Fruit fly (Drosophila melanogaster): Measurements from ENCODE around the gene pie.

The pie gene

DNA sequence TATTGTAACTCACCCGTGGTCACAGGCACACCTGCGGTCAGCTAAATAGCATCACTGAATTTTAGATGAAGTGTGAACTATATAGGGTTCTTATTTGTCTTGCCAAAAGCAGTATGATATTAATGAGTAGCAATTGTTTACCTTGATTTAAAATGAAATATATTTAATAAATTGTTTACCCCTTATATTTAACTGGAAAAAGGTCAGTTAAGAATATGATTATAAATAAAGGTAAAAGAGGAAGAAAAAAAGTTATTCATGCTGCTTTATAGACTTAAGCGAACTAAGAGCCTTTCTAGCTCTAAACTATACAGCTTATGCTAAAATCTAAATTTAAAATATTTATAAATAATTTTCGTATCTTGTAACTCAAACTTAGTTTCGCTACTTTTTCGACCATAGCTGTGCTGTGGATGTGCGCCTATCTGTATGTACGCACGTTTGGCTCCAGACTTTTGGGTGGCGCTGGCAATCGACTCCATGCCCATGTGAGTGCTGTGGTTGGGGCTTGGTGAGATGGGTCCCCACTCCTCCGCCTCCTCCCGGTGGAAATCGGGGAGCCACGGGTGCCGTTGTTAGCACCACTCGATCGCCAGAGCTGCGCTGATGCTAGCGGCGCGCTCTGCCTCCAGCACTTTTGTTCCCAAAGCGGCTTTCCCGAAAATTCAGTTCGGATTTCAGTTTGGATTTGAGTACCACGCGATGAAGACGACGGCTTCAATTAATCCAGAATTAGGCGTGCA, 19.6 kb upstream of the pie start, which contains the start of gene loh (continued):
- TF ChIP-seq onecut (GFP tag; IDR thresholded peaks at IDR 0.05) (0 out of 2 replicates have a peak, but pooled peaks have one; percentile 28), CG33213 (GFP tag; optimal IDR thresholded peaks at IDR 0.05) (no peak), CrebB (tag; optimal IDR thresholded peaks at IDR 0.05) (no peak), CG1529 (GFP tag; optimal IDR thresholded peaks at IDR 0.05) (peak; percentile 18), CG6654 (GFP tag; optimal IDR thresholded peaks at IDR 0.05) (no peak), nau (GFP tag; optimal IDR thresholded peaks at IDR 0.05) (no peak), CG34422 (GFP tag; IDR thresholded peaks at IDR 0.05) (no peak), CoRest (tag; optimal IDR thresholded peaks at IDR 0.05) (peak; percentile 73), tup (GFP tag; optimal IDR thresholded peaks at IDR 0.05) (no peak), CG6254 (GFP tag; optimal IDR thresholded peaks at IDR 0.05) (no peak), CG11723 (GFP tag; optimal IDR thresholded peaks at IDR 0.05) (peak; percentile 53), CG17829 (tag; optimal IDR thresholded peaks at IDR 0.05) (peak; percentile 65), bigmax (GFP tag; optimal IDR thresholded peaks at IDR 0.05) (no peak), CG4617 (GFP tag; optimal IDR thresholded peaks at IDR 0.05; ENCODE audit: borderline replicate concordance) (no peak), CG9215 (GFP tag; IDR thresholded peaks at IDR 0.05) (no peak), pzg (GFP tag; optimal IDR thresholded peaks at IDR 0.05) (no peak), Fer2 (tag; optimal IDR thresholded peaks at IDR 0.05) (peak; percentile 2), E2f2 (GFP tag; IDR thresholded peaks at IDR 0.05) (peak; percentile 30; the same call in 1 of the 2 replicates), dm (GFP tag; optimal IDR thresholded peaks at IDR 0.05) (no peak), CTCF (GFP tag; optimal IDR thresholded peaks at IDR 0.05) (no peak), CG4424 (GFP tag; optimal IDR thresholded peaks at IDR 0.05) (peak; percentile 64), grau (tag; optimal IDR thresholded peaks at IDR 0.05) (peak; percentile 72), Awh (GFP tag; IDR thresholded peaks at IDR 0.05) (no peak), CG11398 (GFP tag; optimal IDR thresholded peaks at IDR 0.05) (no peak), CG8765 (GFP tag; IDR thresholded peaks at IDR 0.05) (no peak), Hr39 (optimal IDR thresholded peaks at IDR 0.05) (no peak), ranshi (GFP tag; IDR thresholded peaks at IDR 0.05) (no peak), tx (GFP tag; optimal IDR thresholded peaks at IDR 0.05) (no peak), CG31224 (GFP tag; IDR thresholded peaks at IDR 0.05) (no peak), Nf-YA (GFP tag; IDR thresholded peaks at IDR 0.05) (no peak), pnt (GFP tag; optimal IDR thresholded peaks at IDR 0.05) (no peak), Six4 (GFP tag; optimal IDR thresholded peaks at IDR 0.05) (peak; percentile 56), CG6175 (GFP tag; IDR thresholded peaks at IDR 0.05) (no peak), Optix (GFP tag; IDR thresholded peaks at IDR 0.05) (no peak), slou (GFP tag; optimal IDR thresholded peaks at IDR 0.05) (no peak), dpn (GFP tag; optimal IDR thresholded peaks at IDR 0.05) (peak in 1 of 2 experiments; percentile 39), CG7963 (GFP tag; IDR thresholded peaks at IDR 0.05; ENCODE audit: partially characterized antibody) (no peak), az2 (GFP tag; optimal IDR thresholded peaks at IDR 0.05) (peak; percentile 45), al (GFP tag; IDR thresholded peaks at IDR 0.05) (no peak), eve (GFP tag; optimal IDR thresholded peaks at IDR 0.05) (peak in 1 of 2 experiments; percentile 84), CG4360 (GFP tag; IDR thresholded peaks at IDR 0.05) (no peak), CG7987 (GFP tag; optimal IDR thresholded peaks at IDR 0.05) (no peak), CG31441 (GFP tag; IDR thresholded peaks at IDR 0.05) (peak; percentile 79), CG13287 (GFP tag; IDR thresholded peaks at IDR 0.05; ENCODE audit: partially characterized antibody) (no peak), CG6791 (GFP tag; IDR thresholded peaks at IDR 0.05; ENCODE audit: partially characterized antibody) (no peak), org-1 (GFP tag; optimal IDR thresholded peaks at IDR 0.05) (no peak), pita (GFP tag; optimal IDR thresholded peaks at IDR 0.05) (no peak), Bdp1 (GFP tag; optimal IDR thresholded peaks at IDR 0.05) (no peak), Nf-YC (tag; optimal IDR thresholded peaks at IDR 0.05) (peak; percentile 52), h (optimal IDR thresholded peaks at IDR 0.05) (no peak), E2f1 (GFP tag; IDR thresholded peaks at IDR 0.05) (peak; percentile 17; the same call in 1 of the 2 replicates), MTF-1 (GFP tag; optimal IDR thresholded peaks at IDR 0.05; ENCODE audit: borderline replicate concordance) (no peak)
